Worm (Caenorhabditis elegans): Measurements from ENCODE around the gene srh-128.
"Not testable (repeated sequence)": the region's sequence is repeated elsewhere in the genome, so short reads cannot be mapped to it uniquely, and the experiment has no call there.

The srh-128 gene

DNA sequence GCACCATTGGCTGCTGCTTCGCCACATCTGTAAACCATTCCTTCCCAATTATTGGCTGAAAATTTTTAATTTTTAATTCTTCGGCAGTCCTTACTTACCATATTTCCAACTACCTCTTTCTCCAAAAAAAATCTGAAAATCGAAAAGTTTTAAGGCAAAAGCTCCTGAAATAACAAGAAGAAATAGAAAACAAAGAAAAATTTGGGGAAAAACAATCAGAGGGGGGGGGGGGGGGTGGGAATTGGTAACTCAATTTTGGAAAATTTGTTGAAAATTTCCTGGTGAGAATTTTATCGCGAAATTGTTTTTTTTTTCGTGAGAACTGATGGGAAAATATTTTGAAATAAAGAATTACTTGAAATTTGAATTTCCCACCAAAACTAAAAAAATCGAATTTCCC lies 12.6 kb downstream of the srh-128 start, which contains the start of gene set-11:
set-11 (minus strand) TSS at position 101 of the 400 bp plus-strand sequence.
- TF ChIP-seq W03F9.2 (tag; optimal IDR thresholded peaks at IDR 0.05) (no peak), dao-5 (tag; optimal IDR thresholded peaks at IDR 0.05) (no peak), him-1 (tag; optimal IDR thresholded peaks at IDR 0.05) (no peak)

DNA sequence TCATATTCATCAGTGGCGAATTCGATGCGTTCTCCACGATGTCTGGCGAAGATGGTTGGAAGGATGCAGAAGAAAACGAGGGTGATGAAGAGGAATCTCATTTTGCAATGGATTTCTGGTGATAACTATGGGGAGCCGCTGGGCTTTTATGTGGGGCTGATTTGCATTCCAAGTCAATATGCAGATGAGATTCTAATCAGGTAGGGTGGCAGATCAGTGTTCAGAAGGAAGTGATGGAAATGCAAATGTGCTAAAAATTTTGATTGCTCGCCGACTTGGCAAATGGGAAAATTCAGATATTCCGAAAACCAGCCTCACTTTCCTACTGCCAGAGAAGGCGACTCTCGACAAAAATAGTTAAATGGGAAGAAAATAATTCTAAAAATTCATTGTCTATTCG lies 15.0 kb downstream of the srh-128 start, which contains the start of gene nspf-3:
nspf-3 (minus strand) TSS at position 101 of the 400 bp plus-strand sequence.
- TF ChIP-seq him-1 (tag; optimal IDR thresholded peaks at IDR 0.05) = no peak

DNA sequence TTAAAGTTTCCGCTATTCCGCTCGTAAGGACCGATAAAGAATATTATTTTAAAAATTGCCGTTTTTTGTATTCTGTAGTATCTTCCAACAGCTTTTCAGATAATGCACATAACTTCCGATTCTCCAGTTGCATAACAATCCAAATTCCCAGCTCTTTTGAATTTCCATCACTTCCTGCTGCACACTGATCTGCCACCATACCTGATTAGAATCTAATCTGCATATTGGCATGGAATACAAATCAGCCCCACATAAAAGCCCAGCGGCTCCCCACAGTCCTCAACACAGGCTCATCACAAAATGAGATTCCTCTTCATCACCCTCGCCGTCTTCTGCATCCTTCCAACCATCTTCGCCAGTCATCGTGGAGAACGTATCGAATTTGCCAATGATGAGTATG lies 16.5 kb downstream of the srh-128 start, which contains the start of gene nspf-2:
nspf-2 (plus strand) TSS at position 301 of the 400 bp plus-strand sequence.
- TF ChIP-seq W03F9.2, him-1, dao-5 (tag; optimal IDR thresholded peaks at IDR 0.05): not testable (repeated sequence)

DNA sequence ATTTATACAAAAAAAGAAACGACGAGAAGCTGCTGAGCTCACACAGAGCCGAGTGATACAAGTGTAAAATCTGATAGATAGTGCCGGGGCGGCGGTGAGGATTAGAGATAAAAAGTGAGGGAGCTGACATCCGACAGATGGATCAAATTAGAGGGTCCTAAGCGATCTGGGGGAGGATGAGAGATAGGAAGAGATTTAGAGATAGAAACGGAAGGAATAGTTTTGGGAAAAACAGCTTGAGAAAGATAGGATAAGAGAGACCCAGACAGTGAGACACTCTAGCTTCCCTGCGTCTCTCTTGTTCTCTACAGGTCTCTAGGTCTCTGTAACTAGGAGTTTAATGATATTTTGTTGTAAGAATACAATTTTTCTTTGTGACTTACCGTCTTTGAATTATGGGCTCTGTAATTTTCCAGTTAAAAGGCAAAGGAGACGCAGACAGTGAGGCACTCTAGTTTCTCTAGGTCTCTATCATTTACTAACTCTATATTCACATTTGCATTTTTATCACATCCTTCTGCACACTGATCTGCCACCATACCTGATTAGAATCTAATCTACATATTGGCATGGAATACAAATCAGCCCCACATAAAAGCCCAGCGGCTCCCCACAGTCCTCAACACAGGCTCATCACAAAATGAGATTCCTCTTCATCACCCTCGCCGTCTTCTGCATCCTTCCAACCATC lies 18.0 kb downstream of the srh-128 start, which contains the start of the genes sup-9 and nspf-1:
sup-9 (minus strand) TSS at position 43 of the 691 bp plus-strand sequence.
nspf-1 (plus strand) TSS at position 641 of the 691 bp plus-strand sequence.
- TF ChIP-seq W03F9.2 (tag; optimal IDR thresholded peaks at IDR 0.05) (no peak), him-1 (tag; optimal IDR thresholded peaks at IDR 0.05) (no peak), dao-5 (tag; optimal IDR thresholded peaks at IDR 0.05) (no peak)

DNA sequence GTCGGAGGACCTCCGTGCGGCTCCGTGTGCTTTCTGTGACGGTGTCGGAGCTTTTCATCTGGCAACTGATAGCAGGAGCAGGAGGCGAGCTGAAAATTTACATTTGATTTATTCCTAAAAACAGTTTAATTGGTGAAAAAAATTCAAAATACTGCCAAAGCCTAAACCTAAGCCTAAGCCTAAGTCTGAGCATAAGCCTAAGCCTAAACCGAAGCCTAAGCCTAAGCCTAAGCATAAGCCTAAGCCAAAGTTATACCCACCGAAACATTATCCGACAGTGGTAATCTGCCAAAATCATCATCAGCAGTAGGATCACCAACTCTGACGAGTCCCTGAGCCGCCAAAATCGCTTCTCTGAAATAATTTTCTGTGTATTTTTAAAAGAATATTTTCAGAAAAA lies 20.3 kb downstream of the srh-128 start:
- TF ChIP-seq him-1 (tag; optimal IDR thresholded peaks at IDR 0.05) = no peak
- no peak for TF ChIP-seq W03F9.2 (tag; optimal IDR thresholded peaks at IDR 0.05)
- no peak for TF ChIP-seq dao-5 (tag; optimal IDR thresholded peaks at IDR 0.05)

DNA sequence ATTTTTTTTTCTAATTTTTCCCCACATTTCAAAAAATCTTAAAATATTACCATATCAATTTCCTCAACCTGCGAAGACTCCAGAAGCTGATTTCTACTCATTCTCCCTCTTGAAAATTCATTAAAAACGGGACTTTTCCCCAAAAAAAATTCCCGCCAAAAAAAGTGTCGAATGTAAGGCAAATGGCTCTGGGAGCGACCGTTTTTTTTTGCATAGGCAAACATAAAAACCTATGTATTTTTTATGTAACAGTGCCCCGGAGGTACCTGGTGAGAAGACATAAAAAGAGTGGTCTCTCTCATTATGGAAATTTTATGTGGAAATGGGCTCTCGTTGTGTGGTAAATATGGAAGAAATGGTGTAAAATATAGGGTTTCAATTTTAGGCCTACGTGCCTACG lies 20.9 kb downstream of the srh-128 start, which contains the start of gene ceh-87:
ceh-87 (minus strand) TSS at position 101 of the 400 bp plus-strand sequence.
- no peak for TF ChIP-seq dao-5 (tag; optimal IDR thresholded peaks at IDR 0.05)
- TF ChIP-seq W03F9.2 (tag; optimal IDR thresholded peaks at IDR 0.05) = no peak
- no peak for TF ChIP-seq him-1 (tag; optimal IDR thresholded peaks at IDR 0.05)

DNA sequence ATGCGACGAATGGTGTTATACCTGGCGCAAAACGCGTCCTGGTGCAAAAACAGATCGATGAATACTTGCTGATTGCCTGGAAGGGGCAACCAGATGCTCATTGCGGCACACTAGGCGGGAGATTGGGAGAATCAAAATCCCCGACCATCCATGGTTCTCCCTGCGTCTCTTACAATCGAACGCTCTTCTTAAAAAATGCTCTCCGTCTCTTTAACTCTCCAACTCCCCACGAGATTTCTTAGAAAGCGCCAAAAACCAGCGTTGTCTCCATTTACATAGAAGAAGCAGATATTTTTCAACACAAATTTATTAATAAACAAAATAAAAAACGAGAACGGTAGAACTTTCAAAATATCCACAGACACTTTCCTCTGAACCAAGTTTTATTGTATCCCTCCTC lies 24.0 kb downstream of the srh-128 start, which contains the start of gene F34D6.1:
F34D6.1 (minus strand) TSS at position 101 of the 400 bp plus-strand sequence.
- TF ChIP-seq W03F9.2 (tag; optimal IDR thresholded peaks at IDR 0.05) (no peak), dao-5 (tag; optimal IDR thresholded peaks at IDR 0.05) (no peak), him-1 (tag; optimal IDR thresholded peaks at IDR 0.05) (no peak)

DNA sequence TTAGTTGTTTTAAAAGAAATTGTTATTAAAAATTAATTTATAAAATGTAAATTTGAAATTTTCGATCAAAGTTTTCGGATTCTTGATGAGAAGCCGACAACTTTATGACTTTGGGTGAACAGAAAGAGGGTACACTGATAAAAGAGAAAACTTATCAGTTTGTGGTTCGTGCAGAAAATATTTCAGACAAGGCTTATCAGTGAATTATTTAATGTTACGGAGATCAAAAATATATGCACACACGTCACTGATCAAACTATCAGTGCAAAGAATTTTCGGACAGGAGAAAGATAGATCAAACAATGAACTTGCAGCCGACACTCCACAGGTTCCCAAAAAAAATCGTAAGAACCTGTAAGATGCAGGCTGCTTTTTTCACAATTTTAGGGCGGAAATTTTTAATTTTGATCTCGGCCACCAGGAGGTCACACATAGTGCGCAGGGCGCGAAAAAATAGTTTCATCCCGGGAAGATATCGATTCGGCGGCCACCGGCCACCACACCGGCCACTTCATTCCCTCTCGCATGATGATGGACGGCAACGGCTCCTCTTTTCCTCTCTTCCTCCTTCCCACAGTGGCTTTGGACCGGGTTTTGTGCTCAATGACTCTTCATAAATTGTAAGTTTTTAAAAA lies 27.4 kb downstream of the srh-128 start, which contains the start of gene F22E5.17:
F22E5.17 (plus strand) TSS at position 508 of the 635 bp plus-strand sequence.
- TF ChIP-seq dao-5 (tag; optimal IDR thresholded peaks at IDR 0.05) = no peak
- TF ChIP-seq W03F9.2 (tag; optimal IDR thresholded peaks at IDR 0.05) = no peak
- no peak for TF ChIP-seq him-1 (tag; optimal IDR thresholded peaks at IDR 0.05)

DNA sequence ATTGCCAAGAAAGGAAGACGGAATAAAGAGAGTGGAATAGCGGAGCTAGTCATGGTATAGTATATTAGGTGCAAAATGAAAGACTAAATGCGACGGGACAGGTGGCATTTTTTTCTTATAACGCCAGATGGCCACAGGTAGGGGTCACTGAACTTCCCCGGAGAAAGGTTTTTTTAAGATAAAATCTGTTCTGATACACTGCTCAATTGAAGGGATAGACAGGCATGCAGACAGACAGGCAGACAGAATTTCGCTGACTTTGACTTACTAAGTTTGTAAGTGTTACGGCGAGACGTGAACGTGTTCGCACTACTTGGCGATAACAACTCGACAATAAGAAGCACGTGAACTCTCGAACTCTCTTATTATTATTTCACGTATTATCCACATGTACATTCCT lies 31.6 kb downstream of the srh-128 start, which contains the start of the genes F22E5.20 and F22E5.1:
F22E5.20 (minus strand) TSS at position 101 of the 400 bp plus-strand sequence.
F22E5.1 (plus strand) TSS at position 242 of the 400 bp plus-strand sequence.
- not testable (repeated sequence) for TF ChIP-seq W03F9.2, dao-5, him-1 (tag; optimal IDR thresholded peaks at IDR 0.05)

DNA sequence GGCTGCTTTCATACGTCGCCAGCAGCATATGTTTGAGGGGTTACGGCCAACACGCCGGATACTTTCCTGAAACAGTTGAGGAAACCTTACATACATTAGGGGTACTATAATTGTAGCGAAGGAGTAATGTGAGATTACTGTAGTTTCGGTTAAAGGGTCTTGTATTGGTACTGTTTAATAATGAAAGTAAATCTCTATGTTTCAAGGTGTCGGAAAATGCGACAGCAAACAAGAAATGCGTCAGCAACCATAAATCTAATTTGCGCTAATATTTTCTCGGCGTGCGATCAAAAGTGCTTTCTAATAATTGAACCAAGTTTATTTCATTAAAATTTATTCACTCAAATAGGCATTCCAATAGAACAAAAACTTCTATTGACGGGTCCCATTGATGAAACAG lies 32.8 kb downstream of the srh-128 start, which contains the start of gene sri-57:
sri-57 (minus strand) TSS at position 101 of the 400 bp plus-strand sequence.
- not testable (repeated sequence) for TF ChIP-seq W03F9.2, him-1, dao-5 (tag; optimal IDR thresholded peaks at IDR 0.05)

DNA sequence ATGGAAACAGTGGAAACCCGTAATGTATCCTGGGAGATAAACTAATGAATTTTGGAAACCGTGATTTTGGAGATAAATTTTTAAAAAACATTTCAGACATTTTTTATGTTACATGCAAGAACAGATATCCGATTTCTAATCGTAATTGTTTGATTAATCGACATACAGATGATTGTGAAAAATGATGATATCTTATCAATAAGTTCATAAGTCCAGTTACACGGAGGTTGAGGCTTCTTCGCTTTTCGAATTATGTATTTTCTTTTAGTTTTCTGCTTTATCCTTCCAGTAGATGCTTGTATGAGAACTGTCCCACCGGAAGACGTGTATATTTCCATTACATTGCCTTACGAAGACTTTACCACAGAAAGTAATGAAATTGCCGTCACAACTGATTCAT lies 39.5 kb downstream of the srh-128 start, which contains the start of gene F22E5.22:
F22E5.22 (plus strand) TSS at position 301 of the 400 bp plus-strand sequence.
- TF ChIP-seq him-1 (tag; optimal IDR thresholded peaks at IDR 0.05) = no peak
- TF ChIP-seq W03F9.2 (tag; optimal IDR thresholded peaks at IDR 0.05) = no peak
- no peak for TF ChIP-seq dao-5 (tag; optimal IDR thresholded peaks at IDR 0.05)

DNA sequence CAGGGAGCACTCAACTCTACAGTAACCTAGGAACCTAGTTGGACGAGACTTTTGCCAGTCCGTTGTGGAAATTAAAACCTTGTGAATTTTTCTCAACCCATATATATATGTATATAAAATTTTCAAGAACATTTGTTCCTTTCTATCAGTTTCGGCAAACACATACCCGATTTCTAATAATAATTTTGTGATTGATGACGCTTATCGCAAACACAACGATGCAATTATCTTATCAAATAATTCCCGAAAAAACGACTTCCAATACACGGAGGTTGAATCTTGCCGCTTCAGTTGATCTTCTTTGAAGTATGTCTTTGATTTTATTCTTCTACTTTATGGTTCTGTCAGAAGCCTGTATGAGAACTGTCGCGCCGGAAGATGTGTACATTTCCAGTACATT lies 40.0 kb downstream of the srh-128 start, which contains the start of gene F22E5.2:
F22E5.2 (plus strand) TSS at position 301 of the 400 bp plus-strand sequence.
- not testable (repeated sequence) for TF ChIP-seq W03F9.2, him-1, dao-5 (tag; optimal IDR thresholded peaks at IDR 0.05)

DNA sequence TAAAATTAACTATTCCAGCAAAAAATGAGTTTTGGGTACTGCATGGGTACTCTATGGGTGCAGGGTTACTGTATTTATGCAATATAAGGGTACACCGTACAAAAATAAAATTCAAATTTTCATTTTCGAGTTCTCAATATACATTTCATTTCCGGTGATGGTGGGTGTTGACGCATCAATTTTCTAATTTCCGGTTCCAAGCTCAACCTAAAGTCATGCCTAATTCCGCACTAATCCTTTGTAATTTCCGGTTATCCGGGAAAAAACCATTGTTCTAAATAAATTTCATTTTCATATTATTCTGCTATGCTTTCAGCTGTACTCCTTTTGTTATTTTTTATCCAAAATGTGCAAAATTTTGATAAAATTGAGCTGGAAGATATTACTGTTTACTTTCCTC lies 45.7 kb downstream of the srh-128 start, which contains the start of gene gcy-21:
gcy-21 (plus strand) TSS at position 301 of the 400 bp plus-strand sequence.
- TF ChIP-seq W03F9.2 (tag; optimal IDR thresholded peaks at IDR 0.05) (no peak), dao-5 (tag; optimal IDR thresholded peaks at IDR 0.05) (no peak), him-1 (tag; optimal IDR thresholded peaks at IDR 0.05) (no peak)

Measured in whole organism, L4/young adult.